Worm (Caenorhabditis elegans): Measurements from ENCODE around the gene swt-3.

swt-3 gene

DNA sequence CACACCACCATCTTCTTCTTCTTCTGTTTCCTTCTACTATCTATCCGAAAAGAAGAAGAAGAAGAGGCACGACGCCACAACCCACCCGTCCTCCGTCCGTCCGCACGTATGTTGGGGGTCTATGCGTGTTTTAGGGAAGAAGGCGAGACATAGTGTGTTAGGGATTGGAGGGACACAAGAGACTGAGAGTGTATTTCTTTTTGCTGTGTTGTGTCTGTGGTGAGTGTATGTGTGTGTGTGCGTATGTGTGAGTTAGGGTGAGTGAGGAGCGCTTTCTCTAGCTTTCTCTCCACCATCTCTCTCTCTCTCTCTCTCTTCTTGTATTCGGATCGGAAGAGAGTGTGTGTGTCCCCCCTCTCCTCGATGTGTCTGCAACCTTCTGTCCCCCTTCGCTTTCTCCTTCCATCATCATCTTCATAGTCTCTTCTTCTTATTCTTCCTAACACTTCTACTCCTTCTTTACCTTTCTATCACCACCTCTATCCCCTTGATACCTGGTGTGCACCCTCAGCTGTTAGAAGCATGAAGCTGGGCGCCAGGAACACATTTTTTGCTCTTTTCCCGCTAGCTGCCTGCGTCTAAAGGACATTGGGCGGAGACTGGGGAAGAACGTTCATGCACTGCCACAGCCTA lies 41.3 kb upstream of the swt-3 start (continued):
- TF ChIP-seq ceh-28 (tag; optimal IDR thresholded peaks at IDR 0.05) (peak; percentile 45), daf-16 (GFP tag; optimal IDR thresholded peaks at IDR 0.05) (peak; percentile 39 to 65), daf-16 (tag; optimal IDR thresholded peaks at IDR 0.05) (peak; percentile 80), ctbp-1 (GFP tag; IDR thresholded peaks at IDR 0.05) (peak; percentile 71; the same call in 1 of the 2 replicates), nhr-10 (tag; optimal IDR thresholded peaks at IDR 0.05) (peak; percentile 88), pha-4 (GFP tag; IDR thresholded peaks at IDR 0.05) (no peak; the same call in 1 of the 2 replicates), pha-4 (tag; optimal IDR thresholded peaks at IDR 0.05) (peak; percentile 88), madf-5 (GFP tag; IDR thresholded peaks at IDR 0.05) (no peak; a peak in 1 of 4 replicates), lsy-2 (tag; optimal IDR thresholded peaks at IDR 0.05) (peak; percentile 76 to 80), nhr-111 (GFP tag; optimal IDR thresholded peaks at IDR 0.05) (no peak), hif-1 (tag; optimal IDR thresholded peaks at IDR 0.05) (peak; percentile 50 to 91), dmd-8 (GFP tag; IDR thresholded peaks at IDR 0.05) (peak; percentile 46; the same call in 1 of the 2 replicates), F44E2.7 (GFP tag; IDR thresholded peaks at IDR 0.05) (no peak), nhr-41 (GFP tag; IDR thresholded peaks at IDR 0.05) (no peak), nhr-42 (GFP tag; IDR thresholded peaks at IDR 0.05) (peak; percentile 75; the same call in 1 of the 2 replicates), ces-1 (GFP tag; optimal IDR thresholded peaks at IDR 0.05) (no peak), daf-12 (tag; optimal IDR thresholded peaks at IDR 0.05) (no peak), nhr-237 (tag; optimal IDR thresholded peaks at IDR 0.05) (no peak), mes-2 (tag; optimal IDR thresholded peaks at IDR 0.05; ENCODE audit: poor library complexity, severe bottlenecking) (peak; percentile 81), mxl-3 (GFP tag; optimal IDR thresholded peaks at IDR 0.05) (peak; percentile 66), dmd-6 (GFP tag; IDR thresholded peaks at IDR 0.05) (peak; percentile 74), zfp-2 (tag; optimal IDR thresholded peaks at IDR 0.05) (peak; percentile 6), egl-43 (GFP tag; IDR thresholded peaks at IDR 0.05) (0 out of 2 replicates have a peak, but pooled peaks have one; percentile 27), hlh-11 (tag; optimal IDR thresholded peaks at IDR 0.05) (peak; percentile 93), T20F7.1 (GFP tag; optimal IDR thresholded peaks at IDR 0.05) (peak; percentile 67), F37D6.2 (tag; optimal IDR thresholded peaks at IDR 0.05) (peak; percentile 71), nhr-77 (tag; optimal IDR thresholded peaks at IDR 0.05) (peak; percentile 69), T26A8.4 (GFP tag; IDR thresholded peaks at IDR 0.05) (peak; percentile 67), php-3 (GFP tag; IDR thresholded peaks at IDR 0.05) (no peak), hlh-30 (tag; optimal IDR thresholded peaks at IDR 0.05; ENCODE audit: insufficient read depth) (peak; percentile 38), ama-1 (optimal IDR thresholded peaks at IDR 0.05) (peak; percentile 80), jun-1 (tag; optimal IDR thresholded peaks at IDR 0.05) (peak; percentile 73)

DNA sequence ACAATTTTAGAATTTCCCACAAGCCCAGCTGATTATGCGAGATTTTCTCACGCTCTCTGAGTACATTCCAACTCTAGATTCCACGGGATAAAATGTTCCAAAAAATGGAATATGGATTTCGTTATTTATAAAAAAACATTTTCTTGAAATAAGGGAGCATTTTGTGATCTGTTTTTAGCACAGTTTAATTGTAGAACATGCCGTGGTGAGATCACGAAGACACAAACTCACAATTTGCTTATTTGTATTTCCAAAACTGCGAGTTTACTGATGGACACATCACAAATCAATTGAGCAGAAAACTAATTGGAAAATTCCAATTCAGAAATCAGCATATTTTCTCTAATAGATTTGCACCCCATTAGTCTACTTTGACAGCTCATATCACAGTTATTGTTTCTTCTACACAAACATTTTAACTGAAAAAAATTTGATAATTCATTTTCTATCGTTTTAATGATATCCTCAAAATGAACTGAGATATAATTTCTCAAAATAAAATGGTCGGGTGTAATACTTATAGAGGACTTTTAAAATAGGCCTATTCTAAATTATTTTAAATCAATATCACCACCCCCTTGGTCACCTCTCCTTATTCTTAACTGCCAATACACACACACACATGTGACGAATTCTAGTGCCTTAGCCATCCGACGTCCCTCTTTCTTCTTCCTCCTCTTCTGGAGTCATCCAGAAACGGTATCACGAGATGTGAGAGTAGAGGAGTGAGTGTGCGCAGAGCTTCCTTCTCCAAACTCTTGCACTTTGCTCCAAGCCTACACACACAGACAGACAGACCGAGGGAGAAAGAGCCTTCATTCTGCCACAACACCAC lies 40.6 kb upstream of the swt-3 start:
- TF ChIP-seq ceh-62 (tag; optimal IDR thresholded peaks at IDR 0.05) (no peak), hif-1 (tag; optimal IDR thresholded peaks at IDR 0.05) (no peak), mdt-29 (GFP tag; IDR thresholded peaks at IDR 0.05) (peak; percentile 11; the same call in 1 of the 2 replicates), hlh-30 (tag; optimal IDR thresholded peaks at IDR 0.05; ENCODE audit: insufficient read depth) (peak; percentile 93), nhr-10 (tag; optimal IDR thresholded peaks at IDR 0.05) (no peak), saeg-2 (GFP tag; IDR thresholded peaks at IDR 0.05) (no peak), unc-62 (GFP tag; optimal IDR thresholded peaks at IDR 0.05 in 1 of 2) (peak in 1 of 2 experiments; percentile 99), unc-62 (tag; optimal IDR thresholded peaks at IDR 0.05) (no peak), ceh-20 (GFP tag; IDR thresholded peaks at IDR 0.05) (0 out of 2 replicates have a peak, but pooled peaks have one; percentile 8), zfp-3 (GFP tag; conservative IDR thresholded peaks at IDR 0.05) (no peak), egl-27 (tag; optimal IDR thresholded peaks at IDR 0.05) (no peak), aha-1 (tag) (peak; percentile 94), daf-19 (GFP tag; conservative IDR thresholded peaks at IDR 0.05) (no peak), Y105C5A.15 (GFP tag; IDR thresholded peaks at IDR 0.05) (no peak), snpc-1.2 (GFP tag; IDR thresholded peaks at IDR 0.05) (0 out of 2 replicates have a peak, but pooled peaks have one; percentile 19), ama-1 (optimal IDR thresholded peaks at IDR 0.05) (no peak), ceh-44 (GFP tag; IDR thresholded peaks at IDR 0.05) (no peak), lin-29 (GFP tag; IDR thresholded peaks at IDR 0.05) (no peak)

All from whole organism, L4 larva.